Fruit fly (Drosophila melanogaster) whole organism: ENCODE measurements around the gene CG43401.

Experiments used
- CG8478 ChIP-seq: fragments of >200 bp; optimal IDR thresholded peaks from 2 replicates; lab custom pipeline; 2018; ENCODE audit warnings: inconsistent platforms
- Dll ChIP-seq: fragments of >200 bp; optimal IDR thresholded peaks from 2 replicates; lab custom pipeline; 2017
- EcR ChIP-seq, 2 experiments: fragments of >200 bp; optimal IDR thresholded peaks; 2 replicates each; lab custom pipeline; 2017; ENCODE audit warnings: missing biosample characterization in 2 of 2, missing genetic modification characterization in 2 of 2, missing genetic modification reagents in 2 of 2
- pan ChIP-seq: fragments of >200 bp; optimal IDR thresholded peaks from 2 replicates; lab custom pipeline; 2017
- psq ChIP-seq: fragments of >200 bp; optimal IDR thresholded peaks from 2 replicates; lab custom pipeline; 2017
- usp ChIP-seq: fragments of >200 bp; optimal IDR thresholded peaks from 2 replicates; lab custom pipeline; 2017; ENCODE audit warnings: missing biosample characterization, missing genetic modification characterization, mixed read lengths

Gene CG43401

dm6 chr2L:1429558-1429957, 1.3 kb downstream of the CG43401 start:
- TF ChIP-seq EcR (GFP tag; optimal IDR thresholded peaks at IDR 0.05; lab: Kevin White, UChicago) (no peak), Dll (lab: Kevin White, UChicago) (no peak), usp (GFP tag; lab: Kevin White, UChicago) (no peak), pan (lab: Kevin White, UChicago) (no peak), CG8478 (lab: Kevin White, UChicago) (no peak), psq (lab: Kevin White, UChicago) (no peak)

dm6 chr2L:1431430-1431829, 3.2 kb downstream of the CG43401 start:
- TF ChIP-seq pan (lab: Kevin White, UChicago) (no peak), CG8478 (lab: Kevin White, UChicago) (no peak), psq (lab: Kevin White, UChicago) (no peak), usp (GFP tag; lab: Kevin White, UChicago) (no peak), EcR (GFP tag; optimal IDR thresholded peaks at IDR 0.05; lab: Kevin White, UChicago) (no peak), Dll (lab: Kevin White, UChicago) (no peak)

dm6 chr2L:1433732-1434131, 5.5 kb downstream of the CG43401 start:
- TF ChIP-seq pan (lab: Kevin White, UChicago) = no peak
- no peak for TF ChIP-seq EcR (GFP tag; optimal IDR thresholded peaks at IDR 0.05; lab: Kevin White, UChicago)
- TF ChIP-seq psq (lab: Kevin White, UChicago) = no peak
- no peak for TF ChIP-seq CG8478 (lab: Kevin White, UChicago)
- TF ChIP-seq Dll (lab: Kevin White, UChicago) = no peak
- no peak for TF ChIP-seq usp (GFP tag; lab: Kevin White, UChicago)

- TF ChIP-seq Dll (lab: Kevin White, UChicago) (no peak), pan (lab: Kevin White, UChicago) (no peak), usp (GFP tag; lab: Kevin White, UChicago) (no peak), EcR (GFP tag; optimal IDR thresholded peaks at IDR 0.05; lab: Kevin White, UChicago) (no peak), psq (lab: Kevin White, UChicago) (no peak), CG8478 (lab: Kevin White, UChicago) (no peak)
Measured at dm6 chr2L:1434948-1435347, 6.7 kb downstream of the CG43401 start.

- TF ChIP-seq CG8478 (lab: Kevin White, UChicago) = no peak
- no peak for TF ChIP-seq pan (lab: Kevin White, UChicago)
- TF ChIP-seq EcR (GFP tag; optimal IDR thresholded peaks at IDR 0.05; lab: Kevin White, UChicago) = no peak
- no peak for TF ChIP-seq usp (GFP tag; lab: Kevin White, UChicago)
- no peak for TF ChIP-seq psq (lab: Kevin White, UChicago)
Measured at dm6 chr2L:1435494-1435893, 7.2 kb downstream of the CG43401 start.

- TF ChIP-seq usp (GFP tag; lab: Kevin White, UChicago) (no peak), psq (lab: Kevin White, UChicago) (no peak), EcR (GFP tag; optimal IDR thresholded peaks at IDR 0.05; lab: Kevin White, UChicago) (no peak), CG8478 (lab: Kevin White, UChicago) (no peak), Dll (lab: Kevin White, UChicago) (no peak), pan (lab: Kevin White, UChicago) (no peak)
Measured at dm6 chr2L:1439790-1440422, 11.6 kb downstream of the CG43401 start.

dm6 chr2L:1442052-1442677, 13.9 kb downstream of the CG43401 start, which contains the start of gene CG43402:
CG43402 (plus strand) TSS chr2L:1442627.
- TF ChIP-seq EcR (GFP tag; optimal IDR thresholded peaks at IDR 0.05; lab: Kevin White, UChicago) (no peak), usp (GFP tag; lab: Kevin White, UChicago) (no peak), psq (lab: Kevin White, UChicago) (no peak), pan (lab: Kevin White, UChicago) (no peak)

dm6 chr2L:1443509-1443908, 15.2 kb downstream of the CG43401 start:
- TF ChIP-seq Dll (lab: Kevin White, UChicago) (no peak), usp (GFP tag; lab: Kevin White, UChicago) (no peak), CG8478 (lab: Kevin White, UChicago) (no peak), psq (lab: Kevin White, UChicago) (no peak), pan (lab: Kevin White, UChicago) (no peak), EcR (GFP tag; optimal IDR thresholded peaks at IDR 0.05; lab: Kevin White, UChicago) (no peak)

- TF ChIP-seq psq (lab: Kevin White, UChicago) (no peak), Dll (lab: Kevin White, UChicago) (no peak), EcR (GFP tag; optimal IDR thresholded peaks at IDR 0.05; lab: Kevin White, UChicago) (no peak), usp (GFP tag; lab: Kevin White, UChicago) (no peak), CG8478 (lab: Kevin White, UChicago) (no peak), pan (lab: Kevin White, UChicago) (no peak)
Measured at dm6 chr2L:1445048-1445447, 16.8 kb downstream of the CG43401 start.

dm6 chr2L:1446740-1447139, 18.5 kb downstream of the CG43401 start:
- no peak for TF ChIP-seq psq (lab: Kevin White, UChicago)
- TF ChIP-seq EcR (GFP tag; optimal IDR thresholded peaks at IDR 0.05; lab: Kevin White, UChicago) = no peak
- no peak for TF ChIP-seq Dll (lab: Kevin White, UChicago)
- no peak for TF ChIP-seq usp (GFP tag; lab: Kevin White, UChicago)
- TF ChIP-seq pan (lab: Kevin White, UChicago) = no peak
- no peak for TF ChIP-seq CG8478 (lab: Kevin White, UChicago)

- no peak for TF ChIP-seq usp (GFP tag; lab: Kevin White, UChicago)
- TF ChIP-seq EcR (GFP tag; optimal IDR thresholded peaks at IDR 0.05; lab: Kevin White, UChicago) = no peak
- no peak for TF ChIP-seq psq (lab: Kevin White, UChicago)
- TF ChIP-seq Dll (lab: Kevin White, UChicago) = no peak
- TF ChIP-seq CG8478 (lab: Kevin White, UChicago) = no peak
- no peak for TF ChIP-seq pan (lab: Kevin White, UChicago)
Measured at dm6 chr2L:1447652-1448051, 19.4 kb downstream of the CG43401 start.
